Worm (Caenorhabditis elegans) whole organism, late embryonic: ENCODE data around the gene C03C10.7.
A peak's percentile ranks its signal among the peaks of the same experiment; 100 is the strongest.

Experiments used
- C38D4.7 ChIP-seq: fragments of 200-800 bp; sonication (Bioruptor generic); optimal IDR thresholded peaks from 2 replicates; lab custom pipeline; 2018; ENCODE audit warnings: mild to moderate bottlenecking, missing genetic modification characterization, moderate library complexity, missing compliant biosample characterization
- K09A11.1 ChIP-seq: sonication (generic microtip); optimal IDR thresholded peaks from 2 replicates; lab custom pipeline; 2017; ENCODE audit warnings: antibody characterized with exemption, mild to moderate bottlenecking, missing genetic modification characterization, missing compliant biosample characterization; ENCODE audit not compliant: insufficient read depth
- T23F11.4 ChIP-seq: fragments of 200-800 bp; sonication (Bioruptor generic); optimal IDR thresholded peaks from 2 replicates; lab custom pipeline; 2018; ENCODE audit warnings: mild to moderate bottlenecking, missing genetic modification characterization, missing compliant biosample characterization
- Y22D7AL.16 ChIP-seq: sonication (generic microtip); optimal IDR thresholded peaks from 2 replicates; lab custom pipeline; 2016; ENCODE audit warnings: missing genetic modification characterization, missing compliant biosample characterization
- ahr-1 ChIP-seq: sonication (generic microtip); optimal IDR thresholded peaks from 2 replicates; lab custom pipeline; 2016; ENCODE audit warnings: missing genetic modification characterization, missing compliant biosample characterization
- ama-1 ChIP-seq: fragments of 150-350 bp; optimal IDR thresholded peaks from 2 replicates; lab custom pipeline; 2014
- ceh-14 ChIP-seq: sonication (generic microtip); optimal IDR thresholded peaks from 2 replicates; lab custom pipeline; 2016; ENCODE audit warnings: missing genotype, missing genetic modification characterization, missing compliant biosample characterization
- ceh-18 ChIP-seq: sonication (generic microtip); optimal IDR thresholded peaks from 2 replicates; lab custom pipeline; 2016; ENCODE audit warnings: missing genetic modification characterization, missing compliant biosample characterization
- ceh-19 ChIP-seq: fragments of 200-800 bp; sonication (Bioruptor generic); optimal IDR thresholded peaks from 2 replicates; lab custom pipeline; 2018; ENCODE audit warnings: mild to moderate bottlenecking, missing genetic modification characterization, missing compliant biosample characterization
- ceh-31 ChIP-seq: sonication (generic microtip); optimal IDR thresholded peaks from 2 replicates; lab custom pipeline; 2016; ENCODE audit warnings: missing genetic modification characterization, missing compliant biosample characterization
- ceh-34 ChIP-seq: sonication (generic microtip); optimal IDR thresholded peaks from 2 replicates; lab custom pipeline; 2016; ENCODE audit warnings: mild to moderate bottlenecking, missing genetic modification characterization, missing compliant biosample characterization
- ceh-45 ChIP-seq: fragments of 200-800 bp; sonication (Bioruptor generic); IDR thresholded peaks from 2 replicates; pipeline ENCODE4 v1.3.6; 2022; ENCODE audit warnings: missing genetic modification reagents, missing genetic modification characterization, missing compliant biosample characterization
- ceh-48 ChIP-seq: sonication (generic microtip); optimal IDR thresholded peaks from 2 replicates; lab custom pipeline; 2016; ENCODE audit warnings: missing genetic modification characterization, inconsistent platforms, missing compliant biosample characterization
- ceh-6 ChIP-seq: fragments of 200-800 bp; sonication (Bioruptor generic); optimal IDR thresholded peaks from 2 replicates; lab custom pipeline; 2018; ENCODE audit warnings: mild to moderate bottlenecking, missing genetic modification characterization, missing compliant biosample characterization
- dve-1 ChIP-seq: sonication (generic microtip); optimal IDR thresholded peaks from 2 replicates; lab custom pipeline; 2017; ENCODE audit warnings: antibody characterized with exemption, mild to moderate bottlenecking, missing genetic modification characterization, missing compliant biosample characterization
- elt-2 ChIP-seq: sonication (generic microtip); optimal IDR thresholded peaks from 2 replicates; lab custom pipeline; 2016; ENCODE audit warnings: missing genetic modification reagents, missing genetic modification characterization, missing compliant biosample characterization
- elt-4 ChIP-seq: sonication (generic microtip); optimal IDR thresholded peaks from 2 replicates; lab custom pipeline; 2016; ENCODE audit warnings: missing genetic modification characterization, missing compliant biosample characterization
- eyg-1 ChIP-seq: sonication (generic microtip); optimal IDR thresholded peaks from 2 replicates; lab custom pipeline; 2016; ENCODE audit warnings: missing genotype, missing genetic modification characterization, missing compliant biosample characterization
- fax-1 ChIP-seq: sonication (generic microtip); optimal IDR thresholded peaks from 2 replicates; lab custom pipeline; 2016; ENCODE audit warnings: missing genotype, missing genetic modification characterization, missing compliant biosample characterization
- fkh-10 ChIP-seq: fragments of 150-350 bp; optimal IDR thresholded peaks from 2 replicates; lab custom pipeline; 2014; ENCODE audit warnings: missing biosample characterization, missing genetic modification reagents, missing genetic modification characterization
- fkh-6 ChIP-seq: sonication (generic microtip); optimal IDR thresholded peaks from 2 replicates; lab custom pipeline; 2016; ENCODE audit warnings: missing genetic modification characterization, missing compliant biosample characterization
- hlh-30 ChIP-seq: sonication (generic microtip); optimal IDR thresholded peaks from 2 replicates; lab custom pipeline; 2017; ENCODE audit warnings: antibody characterized with exemption, missing genetic modification characterization, missing compliant biosample characterization; ENCODE audit not compliant: insufficient read depth
- hlh-8 ChIP-seq: sonication (generic microtip); optimal IDR thresholded peaks from 2 replicates; lab custom pipeline; 2016; ENCODE audit warnings: missing genotype, missing genetic modification characterization, missing compliant biosample characterization
- lin-11 ChIP-seq: fragments of 200-800 bp; sonication (Bioruptor generic); optimal IDR thresholded peaks from 2 replicates; lab custom pipeline; 2018; ENCODE audit warnings: mild to moderate bottlenecking, missing genetic modification characterization, missing compliant biosample characterization
- madf-2 ChIP-seq: sonication (generic microtip); optimal IDR thresholded peaks from 2 replicates; lab custom pipeline; 2017; ENCODE audit warnings: missing genetic modification characterization, missing compliant biosample characterization
- mec-3 ChIP-seq: sonication (generic microtip); optimal IDR thresholded peaks from 2 replicates; lab custom pipeline; 2016; ENCODE audit warnings: borderline replicate concordance, missing genetic modification characterization, missing compliant biosample characterization
- nfya-1 ChIP-seq: sonication (generic microtip); optimal IDR thresholded peaks from 2 replicates; lab custom pipeline; 2017; ENCODE audit warnings: missing genetic modification characterization, mild to moderate bottlenecking, missing compliant biosample characterization, antibody characterized with exemption, moderate library complexity
- nhr-11 ChIP-seq: fragments of 150-350 bp; optimal IDR thresholded peaks from 2 replicates; lab custom pipeline; 2014; ENCODE audit warnings: missing biosample characterization, missing genetic modification characterization
- odd-2 ChIP-seq: sonication (generic microtip); optimal IDR thresholded peaks from 2 replicates; lab custom pipeline; 2017; ENCODE audit warnings: antibody characterized with exemption, mild to moderate bottlenecking, missing genetic modification characterization, missing compliant biosample characterization
- pag-3 ChIP-seq: sonication (generic microtip); optimal IDR thresholded peaks from 2 replicates; lab custom pipeline; 2016; ENCODE audit warnings: missing compliant biosample characterization, missing genetic modification characterization, borderline replicate concordance
- pat-9 ChIP-seq: fragments of 200-800 bp; sonication (Bioruptor generic); optimal IDR thresholded peaks from 2 replicates; lab custom pipeline; 2018; ENCODE audit warnings: mild to moderate bottlenecking, missing genetic modification characterization, moderate library complexity, missing compliant biosample characterization
- pha-2 ChIP-seq: sonication (generic microtip); optimal IDR thresholded peaks from 2 replicates; lab custom pipeline; 2017; ENCODE audit warnings: mild to moderate bottlenecking, missing genetic modification characterization, missing compliant biosample characterization
- pha-4 ChIP-seq: fragments of 150-350 bp; optimal IDR thresholded peaks from 2 replicates; lab custom pipeline; 2018; ENCODE audit warnings: missing biosample characterization, missing genetic modification reagents, missing genetic modification characterization
- pqm-1 ChIP-seq: sonication (generic microtip); optimal IDR thresholded peaks from 2 replicates; lab custom pipeline; 2016; ENCODE audit warnings: missing genetic modification characterization, missing compliant biosample characterization
- pros-1 ChIP-seq: fragments of 150-350 bp; optimal IDR thresholded peaks from 2 replicates; lab custom pipeline; 2014; ENCODE audit warnings: missing biosample characterization, missing genetic modification reagents, missing genetic modification characterization
- ref-2 ChIP-seq: sonication (generic microtip); optimal IDR thresholded peaks from 2 replicates; lab custom pipeline; 2016; ENCODE audit warnings: missing genetic modification characterization, missing compliant biosample characterization
- rnt-1 ChIP-seq: sonication (generic microtip); optimal IDR thresholded peaks from 2 replicates; lab custom pipeline; 2016; ENCODE audit warnings: missing genetic modification characterization, missing compliant biosample characterization
- sox-2 ChIP-seq: fragments of 200-800 bp; sonication (Bioruptor generic); IDR thresholded peaks from 2 replicates; pipeline ENCODE4 v1.3.6; 2022; ENCODE audit warnings: missing genetic modification reagents, missing genetic modification characterization, missing compliant biosample characterization
- tbx-2 ChIP-seq: sonication (generic microtip); optimal IDR thresholded peaks from 2 replicates; lab custom pipeline; 2016; ENCODE audit warnings: missing genetic modification characterization, missing compliant biosample characterization
- unc-42 ChIP-seq: sonication (generic microtip); optimal IDR thresholded peaks from 2 replicates; lab custom pipeline; 2016; ENCODE audit warnings: missing genotype, missing genetic modification characterization, missing compliant biosample characterization
- zip-5 ChIP-seq: sonication (generic microtip); optimal IDR thresholded peaks from 2 replicates; lab custom pipeline; 2016; ENCODE audit warnings: missing genetic modification characterization, missing compliant biosample characterization
- ztf-16 ChIP-seq: sonication (generic microtip); optimal IDR thresholded peaks from 2 replicates; lab custom pipeline; 2017; ENCODE audit warnings: missing genetic modification characterization, missing compliant biosample characterization

The C03C10.7 gene

DNA sequence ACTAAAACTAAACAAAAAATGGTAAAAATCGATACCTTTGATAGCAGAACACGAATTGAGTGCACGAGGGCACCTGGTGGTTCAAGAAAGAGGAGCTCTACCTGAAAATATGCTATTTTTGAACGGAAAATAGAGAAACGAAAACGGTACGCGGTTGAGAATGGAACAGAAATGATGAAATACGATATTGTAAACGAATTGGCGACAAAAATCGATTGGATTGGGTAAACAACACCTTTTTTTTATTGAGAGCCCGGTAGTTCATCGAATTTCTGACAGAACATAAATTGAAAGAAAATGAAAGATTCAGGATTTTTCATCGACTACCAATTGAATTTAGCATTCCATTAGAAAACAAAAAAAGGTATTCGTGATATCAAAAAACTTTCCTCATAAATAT is 9.3 kb upstream of the C03C10.7 start, which contains the start of gene kin-19:
Gene kin-19, minus strand, starts transcription at position 101 of the 400 bp plus-strand sequence.
- TF ChIP-seq odd-2 (tag; lab: Kevin White, UChicago) (no peak), fax-1 (tag; lab: Kevin White, UChicago) (no peak), mec-3 (no peak), zip-5 (no peak), hlh-8 (tag; lab: Kevin White, UChicago) (no peak), fkh-6 (tag; lab: Kevin White, UChicago) (no peak), elt-2 (tag; lab: Kevin White, UChicago) (no peak), ceh-31 (tag; lab: Kevin White, UChicago) (no peak), ceh-6 (no peak), rnt-1 (no peak), ceh-18 (tag; lab: Kevin White, UChicago) (no peak), ceh-45 (GFP tag; lab: Robert Waterston, UW) (no peak), pha-4 (tag; lab: Kevin White, UChicago) (no peak), fkh-10 (GFP tag; lab: Kevin White, UChicago) (no peak), C38D4.7 (GFP tag; lab: Kevin White, UChicago) (no peak), pat-9 (no peak), ztf-16 (no peak), hlh-30 (tag; lab: Kevin White, UChicago) (no peak), ahr-1 (no peak), ceh-19 (GFP tag; lab: Kevin White, UChicago) (no peak)

DNA sequence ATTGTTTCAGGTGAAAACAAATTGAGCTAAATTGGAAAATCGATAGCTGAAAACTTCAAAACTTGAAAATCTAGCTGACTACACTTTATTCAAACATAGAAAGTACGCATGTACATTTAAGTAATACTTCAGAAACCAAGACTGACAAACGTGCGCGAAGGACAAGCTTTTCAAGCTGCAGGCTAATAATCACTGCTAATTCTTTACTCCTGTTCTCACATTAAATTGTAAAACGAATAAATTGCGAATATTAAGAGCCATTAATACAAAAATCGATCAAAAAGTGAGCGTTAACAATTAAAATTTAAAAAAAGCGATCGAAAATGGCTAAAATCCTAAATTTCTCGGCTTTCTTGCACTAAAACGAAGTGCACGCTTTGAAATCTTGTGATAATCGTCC is 8.8 kb upstream of the C03C10.7 start:
- TF ChIP-seq ztf-16: no peak

DNA sequence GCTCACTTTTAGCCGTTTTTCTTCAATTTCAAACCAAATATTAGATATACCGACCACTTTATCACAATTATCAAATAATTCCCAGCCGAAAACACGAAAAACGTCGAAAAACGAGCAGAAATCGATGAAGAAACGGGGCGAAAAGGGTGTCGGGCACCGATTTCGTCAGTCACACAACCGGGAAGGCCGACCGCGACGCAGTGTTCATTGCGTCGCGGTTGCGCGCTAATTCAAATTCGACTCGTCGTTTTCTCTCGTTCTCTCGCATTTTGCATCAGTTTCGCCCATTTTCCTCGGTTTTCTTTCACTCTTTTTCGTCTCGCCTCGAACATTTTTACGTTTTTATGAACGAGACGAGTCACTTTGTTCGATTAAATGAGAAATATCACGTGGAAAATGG is 8.3 kb upstream of the C03C10.7 start:
- peak; percentile 63 for TF ChIP-seq nfya-1 (tag; lab: Kevin White, UChicago)
- TF ChIP-seq odd-2 (tag; lab: Kevin White, UChicago): no peak
- TF ChIP-seq ceh-6: no peak
- TF ChIP-seq ahr-1: no peak
- no peak for TF ChIP-seq Y22D7AL.16
- no peak for TF ChIP-seq C38D4.7 (GFP tag; lab: Kevin White, UChicago)
- peak; percentile 7 for TF ChIP-seq eyg-1 (tag; lab: Kevin White, UChicago)
- no peak for TF ChIP-seq pha-2 (tag; lab: Kevin White, UChicago)
- peak; percentile 55 for TF ChIP-seq unc-42 (tag; lab: Kevin White, UChicago)
- peak; percentile 57 for TF ChIP-seq tbx-2 (tag; lab: Kevin White, UChicago)
- peak; percentile 19 for TF ChIP-seq ceh-18 (tag; lab: Kevin White, UChicago)
- no peak for TF ChIP-seq elt-4 (tag; lab: Kevin White, UChicago)
- TF ChIP-seq rnt-1: peak; percentile 51
- no peak for TF ChIP-seq ama-1 (lab: Kevin White, UChicago)
- peak; percentile 72 for TF ChIP-seq ceh-31 (tag; lab: Kevin White, UChicago)
- no peak for TF ChIP-seq K09A11.1 (tag; lab: Kevin White, UChicago)
- no peak for TF ChIP-seq T23F11.4 (GFP tag; lab: Kevin White, UChicago)
- TF ChIP-seq ceh-45 (GFP tag; lab: Robert Waterston, UW): no peak
- TF ChIP-seq nhr-11: no peak
- no peak for TF ChIP-seq sox-2
- peak; percentile 35 for TF ChIP-seq pros-1 (tag; lab: Kevin White, UChicago)
- no peak for TF ChIP-seq ztf-16
- TF ChIP-seq fkh-6 (tag; lab: Kevin White, UChicago): no peak
- no peak for TF ChIP-seq ceh-14
- TF ChIP-seq madf-2 (tag; lab: Kevin White, UChicago): peak; percentile 10
- TF ChIP-seq lin-11 (tag; lab: Kevin White, UChicago): no peak
- no peak for TF ChIP-seq dve-1 (tag; lab: Kevin White, UChicago)
- TF ChIP-seq zip-5: no peak
- TF ChIP-seq pqm-1 (tag; lab: Kevin White, UChicago): no peak
- TF ChIP-seq ceh-34 (tag; lab: Kevin White, UChicago): peak; percentile 34
- TF ChIP-seq ceh-48 (tag; lab: Kevin White, UChicago): peak; percentile 69
- TF ChIP-seq hlh-30 (tag; lab: Kevin White, UChicago): peak; percentile 27
- no peak for TF ChIP-seq ref-2 (tag; lab: Kevin White, UChicago)
- TF ChIP-seq pag-3: no peak
